Worm (Caenorhabditis elegans) whole organism, L1 larva: ENCODE data around the gene mboa-6.

ENCODE experiments used
- C16A3.4 ChIP-seq: fragments of 150-350 bp; optimal IDR thresholded peaks from 2 replicates; lab custom pipeline; 2014; ENCODE audit warnings: missing biosample characterization, missing genetic modification characterization
- F16B12.6 ChIP-seq: fragments of 150-350 bp; optimal IDR thresholded peaks from 2 replicates; lab custom pipeline; 2014; ENCODE audit warnings: missing biosample characterization, missing genetic modification characterization
- alr-1 ChIP-seq: fragments of 200-800 bp; sonication (Bioruptor generic); optimal IDR thresholded peaks from 2 replicates; lab custom pipeline; 2018; ENCODE audit warnings: borderline replicate concordance, mild to moderate bottlenecking, missing genetic modification characterization, missing compliant biosample characterization
- aly-2 ChIP-seq: fragments of 150-350 bp; optimal IDR thresholded peaks from 2 replicates; lab custom pipeline; 2014; ENCODE audit warnings: missing biosample characterization, missing genetic modification characterization
- ceh-63 ChIP-seq: fragments of 200-800 bp; sonication (Bioruptor generic); optimal IDR thresholded peaks from 2 replicates; lab custom pipeline; 2018; ENCODE audit warnings: mild to moderate bottlenecking, missing genetic modification characterization, missing compliant biosample characterization
- ceh-8 ChIP-seq: fragments of 200-800 bp; sonication (Bioruptor generic); optimal IDR thresholded peaks from 2 replicates; lab custom pipeline; 2018; ENCODE audit warnings: mild to moderate bottlenecking, missing genetic modification characterization, moderate library complexity, missing compliant biosample characterization
- ceh-82 ChIP-seq, 3 experiments: fragments of 150-350 bp in 1 of 3; sonication (generic microtip) in 2 of 3; optimal IDR thresholded peaks; 2 replicates each; lab custom pipeline; 2014 to 2017; ENCODE audit warnings: missing biosample characterization in 3 of 3, missing genetic modification characterization in 3 of 3
- dsc-1 ChIP-seq: sonication (generic microtip); optimal IDR thresholded peaks from 2 replicates; lab custom pipeline; 2016; ENCODE audit warnings: mild to moderate bottlenecking, missing genetic modification characterization, missing compliant biosample characterization
- efl-1 ChIP-seq, 4 experiments: fragments of 150-350 bp; optimal IDR thresholded peaks in 3 of 4; peaks in 1 of 4; 1 replicate in 1 of 4; 2 replicates in 3 of 4; lab custom pipeline; 2014; ENCODE audit warnings: missing biosample characterization in 2 of 4, missing genetic modification characterization in 2 of 4, missing genetic modification reagents in 2 of 4
- efl-3 ChIP-seq: fragments of 200-800 bp; sonication (Bioruptor generic); optimal IDR thresholded peaks from 2 replicates; lab custom pipeline; 2018; ENCODE audit warnings: mild to moderate bottlenecking, missing genetic modification characterization, missing compliant biosample characterization
- egl-27 ChIP-seq, 2 experiments: fragments of 150-350 bp in 1 of 2; sonication (generic microtip); optimal IDR thresholded peaks; 3 replicates each; lab custom pipeline; 2017 to 2018; ENCODE audit warnings: missing biosample characterization in 2 of 2, missing genetic modification characterization in 2 of 2, missing genetic modification reagents in 2 of 2
- ets-5 ChIP-seq: fragments of 200-800 bp; sonication (Bioruptor generic); IDR thresholded peaks from 2 replicates; pipeline ENCODE4 v1.3.6; 2022; ENCODE audit warnings: missing genetic modification characterization, missing compliant biosample characterization
- fkh-10 ChIP-seq: sonication (generic microtip); optimal IDR thresholded peaks from 2 replicates; lab custom pipeline; 2017; ENCODE audit warnings: missing biosample characterization, missing genetic modification reagents, missing genetic modification characterization
- fkh-4 ChIP-seq: sonication (generic microtip); optimal IDR thresholded peaks from 2 replicates; lab custom pipeline; 2016; ENCODE audit warnings: missing compliant biosample characterization, missing genetic modification characterization, borderline replicate concordance
- fkh-8 ChIP-seq: sonication (generic microtip); optimal IDR thresholded peaks from 2 replicates; lab custom pipeline; 2016; ENCODE audit warnings: mild to moderate bottlenecking, missing genetic modification characterization, missing compliant biosample characterization
- fos-1 ChIP-seq: fragments of 150-350 bp; optimal IDR thresholded peaks from 2 replicates; lab custom pipeline; 2014; ENCODE audit warnings: missing biosample characterization, missing genetic modification characterization
- hlh-4 ChIP-seq: sonication (generic microtip); optimal IDR thresholded peaks from 2 replicates; lab custom pipeline; 2016; ENCODE audit warnings: mild to moderate bottlenecking, missing genetic modification characterization, missing compliant biosample characterization
- jun-1 ChIP-seq: fragments of 150-350 bp; optimal IDR thresholded peaks from 2 replicates; lab custom pipeline; 2014; ENCODE audit warnings: missing biosample characterization, missing genetic modification reagents, missing genetic modification characterization
- lin-14 ChIP-seq: fragments of 200-800 bp; sonication (Bioruptor generic); optimal IDR thresholded peaks from 2 replicates; lab custom pipeline; 2018; ENCODE audit warnings: mild to moderate bottlenecking, missing genetic modification characterization, moderate library complexity, missing compliant biosample characterization
- lin-35 ChIP-seq, 2 experiments: fragments of 150-350 bp; optimal IDR thresholded peaks; 2 replicates each; lab custom pipeline; 2014; ENCODE audit warnings: missing biosample characterization in 2 of 2, missing genetic modification characterization in 2 of 2, missing genetic modification reagents in 2 of 2
- lin-39 ChIP-seq: fragments of 150-350 bp; optimal IDR thresholded peaks from 2 replicates; lab custom pipeline; 2014; ENCODE audit warnings: missing biosample characterization, missing genetic modification reagents, missing genetic modification characterization
- lir-3 ChIP-seq: sonication (generic microtip); optimal IDR thresholded peaks from 2 replicates; lab custom pipeline; 2016; ENCODE audit warnings: mild to moderate bottlenecking, missing genetic modification characterization, moderate library complexity, missing compliant biosample characterization; ENCODE audit not compliant: poor library complexity
- mab-9 ChIP-seq: fragments of 200-800 bp; sonication (Bioruptor generic); IDR thresholded peaks from 2 replicates; pipeline ENCODE4 v1.3.6; 2022; ENCODE audit warnings: missing genetic modification reagents, missing genetic modification characterization, missing compliant biosample characterization
- mdl-1 ChIP-seq, 2 experiments: fragments of 150-350 bp; optimal IDR thresholded peaks; 2 replicates each; lab custom pipeline; 2014 to 2017; ENCODE audit warnings: missing biosample characterization in 2 of 2, missing genetic modification characterization in 2 of 2, inconsistent platforms in 1 of 2
- mef-2 ChIP-seq: fragments of 150-350 bp; optimal IDR thresholded peaks from 2 replicates; lab custom pipeline; 2014; ENCODE audit warnings: missing biosample characterization, missing genetic modification characterization
- nhr-12 ChIP-seq: sonication (generic microtip); optimal IDR thresholded peaks from 2 replicates; lab custom pipeline; 2017; ENCODE audit warnings: missing biosample characterization, missing genetic modification characterization
- nhr-19 ChIP-seq: fragments of 200-800 bp; sonication (Bioruptor generic); conservative IDR thresholded peaks from 2 replicates; pipeline ENCODE4 v1.3.6; 2022; ENCODE audit warnings: missing genetic modification characterization, missing compliant biosample characterization
- nhr-237 ChIP-seq: fragments of 150-350 bp; optimal IDR thresholded peaks from 2 replicates; lab custom pipeline; 2014; ENCODE audit warnings: missing biosample characterization, missing genetic modification characterization
- nhr-28 ChIP-seq: fragments of 150-350 bp; optimal IDR thresholded peaks from 2 replicates; lab custom pipeline; 2014; ENCODE audit warnings: missing biosample characterization, missing genetic modification characterization
- nhr-71 ChIP-seq: sonication (generic microtip); optimal IDR thresholded peaks from 2 replicates; lab custom pipeline; 2016; ENCODE audit warnings: mild to moderate bottlenecking, missing genetic modification characterization, moderate library complexity, missing compliant biosample characterization
- nhr-76 ChIP-seq: sonication (generic microtip); optimal IDR thresholded peaks from 2 replicates; lab custom pipeline; 2017; ENCODE audit warnings: missing biosample characterization, missing genetic modification characterization
- nhr-77 ChIP-seq: fragments of 150-350 bp; optimal IDR thresholded peaks from 2 replicates; lab custom pipeline; 2014; ENCODE audit warnings: missing biosample characterization, missing genetic modification characterization
- nhr-85 ChIP-seq: sonication (generic microtip); peaks from one replicate; lab custom pipeline; 2016; ENCODE audit warnings: missing genetic modification characterization, inconsistent platforms, missing compliant biosample characterization
- pax-3 ChIP-seq: fragments of 200-800 bp; sonication (Bioruptor generic); optimal IDR thresholded peaks from 2 replicates; lab custom pipeline; 2018; ENCODE audit warnings: mild to moderate bottlenecking, missing genetic modification characterization, moderate library complexity, missing compliant biosample characterization
- rnt-1 ChIP-seq: sonication (generic microtip); optimal IDR thresholded peaks from 2 replicates; lab custom pipeline; 2016; ENCODE audit warnings: mild to moderate bottlenecking, missing genetic modification characterization, moderate library complexity, missing compliant biosample characterization
- skn-1 ChIP-seq: fragments of 150-350 bp; optimal IDR thresholded peaks from 2 replicates; lab custom pipeline; 2014; ENCODE audit warnings: missing biosample characterization, missing genetic modification characterization
- snu-23 ChIP-seq: sonication (generic microtip); optimal IDR thresholded peaks from 2 replicates; lab custom pipeline; 2016; ENCODE audit warnings: missing genetic modification characterization, missing compliant biosample characterization
- sox-4 ChIP-seq: sonication (generic microtip); optimal IDR thresholded peaks from 2 replicates; lab custom pipeline; 2016; ENCODE audit warnings: missing genetic modification characterization, missing compliant biosample characterization
- sptf-1 ChIP-seq: fragments of 150-350 bp; optimal IDR thresholded peaks from 2 replicates; lab custom pipeline; 2014; ENCODE audit warnings: missing biosample characterization, missing genetic modification characterization
- sup-37 ChIP-seq: fragments of 200-800 bp; sonication (Bioruptor generic); optimal IDR thresholded peaks from 2 replicates; lab custom pipeline; 2018; ENCODE audit warnings: mild to moderate bottlenecking, missing genetic modification characterization, missing compliant biosample characterization
- tbx-2 ChIP-seq: sonication (generic microtip); optimal IDR thresholded peaks from 2 replicates; lab custom pipeline; 2016; ENCODE audit warnings: missing genetic modification characterization, missing compliant biosample characterization
- tlp-1 ChIP-seq: fragments of 150-350 bp; optimal IDR thresholded peaks from 2 replicates; lab custom pipeline; 2014; ENCODE audit warnings: missing biosample characterization, missing genetic modification characterization
- unc-30 ChIP-seq: sonication (generic microtip); optimal IDR thresholded peaks from 2 replicates; lab custom pipeline; 2017; ENCODE audit warnings: missing biosample characterization, missing genetic modification characterization
- unc-62 ChIP-seq: fragments of 150-350 bp; optimal IDR thresholded peaks from 2 replicates; lab custom pipeline; 2014; ENCODE audit warnings: missing biosample characterization, missing genetic modification reagents, missing genetic modification characterization
- unc-98 ChIP-seq: fragments of 200-800 bp; sonication (Bioruptor generic); IDR thresholded peaks from 2 replicates; pipeline ENCODE4 v1.3.6; 2022; ENCODE audit warnings: missing genetic modification characterization, missing compliant biosample characterization
- zag-1 ChIP-seq: fragments of 150-350 bp; optimal IDR thresholded peaks from 2 replicates; lab custom pipeline; 2014; ENCODE audit warnings: missing biosample characterization, missing genetic modification characterization
- ztf-11 ChIP-seq, 2 experiments: sonication (generic microtip); optimal IDR thresholded peaks; 2 replicates each; lab custom pipeline; 2016 to 2017; ENCODE audit warnings: missing genetic modification characterization in 2 of 2, missing biosample characterization in 1 of 2, missing compliant biosample characterization in 1 of 2

Gene mboa-6

ce11 chrIII:1925048-1925537, 36.7 kb downstream of the mboa-6 start (continued):
- TF ChIP-seq sox-4 (tag; lab: Kevin White, UChicago) (peak; percentile 94), F16B12.6 (tag; lab: Kevin White, UChicago) (peak; percentile 8), ceh-8 (peak; percentile 66), efl-1 (optimal IDR thresholded peaks at IDR 0.05; lab: Kevin White, UChicago) (peak; percentile 86 to 93), efl-1 (GFP tag; optimal IDR thresholded peaks at IDR 0.05 in 1 of 2; lab: Kevin White, UChicago) (peak; percentile 34 to 97), hlh-4 (tag; lab: Kevin White, UChicago) (peak; percentile 1), nhr-76 (tag; lab: Kevin White, UChicago) (no peak), nhr-237 (tag; lab: Kevin White, UChicago) (peak; percentile 79), ets-5 (GFP tag; lab: Robert Waterston, UW) (no peak), lin-14 (GFP tag; lab: Kevin White, UChicago) (peak; percentile 100), egl-27 (tag; optimal IDR thresholded peaks at IDR 0.05; lab: Kevin White, UChicago) (peak; percentile 95 to 99), alr-1 (tag; lab: Kevin White, UChicago) (no peak), nhr-71 (tag; lab: Kevin White, UChicago) (peak; percentile 100), zag-1 (tag; lab: Kevin White, UChicago) (peak; percentile 84), rnt-1 (tag; lab: Kevin White, UChicago) (peak; percentile 94), mef-2 (tag; lab: Kevin White, UChicago) (peak; percentile 93), nhr-19 (peak; percentile 98), jun-1 (tag; lab: Kevin White, UChicago) (peak; percentile 97), efl-3 (GFP tag; lab: Kevin White, UChicago) (peak; percentile 86), fkh-8 (tag; lab: Kevin White, UChicago) (peak; percentile 96), unc-98 (peak; percentile 22; the same call in 1 of the 2 replicates), sup-37 (GFP tag; lab: Kevin White, UChicago) (peak; percentile 85), nhr-85 (tag; lab: Kevin White, UChicago) (peak; percentile 100), ztf-11 (tag; optimal IDR thresholded peaks at IDR 0.05; lab: Kevin White, UChicago) (peak in 1 of 2 experiments; percentile 89), fkh-4 (tag; lab: Kevin White, UChicago) (peak; percentile 70), unc-62 (GFP tag; lab: Kevin White, UChicago) (peak; percentile 81), nhr-12 (peak; percentile 6), ceh-82 (tag; optimal IDR thresholded peaks at IDR 0.05; lab: Kevin White, UChicago) (peak; percentile 87 to 91 (median 91)), nhr-28 (tag; lab: Kevin White, UChicago) (peak; percentile 61), fos-1 (tag; lab: Kevin White, UChicago) (peak; percentile 92), mdl-1 (tag; optimal IDR thresholded peaks at IDR 0.05; lab: Kevin White, UChicago) (peak; percentile 75 to 96), skn-1 (tag; lab: Kevin White, UChicago) (peak; percentile 86), mab-9 (GFP tag; lab: Robert Waterston, UW) (peak; percentile 88), lir-3 (tag; lab: Kevin White, UChicago) (peak; percentile 88), tlp-1 (tag; lab: Kevin White, UChicago) (no peak), nhr-77 (tag; lab: Kevin White, UChicago) (peak; percentile 92), tbx-2 (tag; lab: Kevin White, UChicago) (peak; percentile 99), lin-35 (GFP tag; optimal IDR thresholded peaks at IDR 0.05; lab: Kevin White, UChicago) (peak; percentile 68 to 87)

ce11 chrIII:1923419-1924318, 38.1 kb downstream of the mboa-6 start:
- peak; percentile 93 for TF ChIP-seq snu-23 (GFP tag; lab: Kevin White, UChicago)
- peak; percentile 57 for TF ChIP-seq efl-3 (GFP tag; lab: Kevin White, UChicago)
- TF ChIP-seq dsc-1 (tag; lab: Kevin White, UChicago), result peak; percentile 96
- TF ChIP-seq mab-9 (GFP tag; lab: Robert Waterston, UW), result peak; percentile 83
- TF ChIP-seq efl-1 (optimal IDR thresholded peaks at IDR 0.05; lab: Kevin White, UChicago), result peak; percentile 74 to 84
- TF ChIP-seq efl-1 (GFP tag; optimal IDR thresholded peaks at IDR 0.05 in 1 of 2; lab: Kevin White, UChicago), result peak; percentile 48 to 95
- peak; percentile 30 for TF ChIP-seq fkh-4 (tag; lab: Kevin White, UChicago)
- no peak for TF ChIP-seq ceh-63
- TF ChIP-seq fos-1 (tag; lab: Kevin White, UChicago), result peak; percentile 86
- peak; percentile 49 to 82 for TF ChIP-seq lin-35 (GFP tag; optimal IDR thresholded peaks at IDR 0.05; lab: Kevin White, UChicago)
- TF ChIP-seq sptf-1 (tag; lab: Kevin White, UChicago), result no peak
- TF ChIP-seq lin-39, result peak; percentile 90
- TF ChIP-seq aly-2, result peak; percentile 33
- TF ChIP-seq sox-4 (tag; lab: Kevin White, UChicago), result peak; percentile 84
- TF ChIP-seq C16A3.4 (tag; lab: Kevin White, UChicago), result peak; percentile 74
- TF ChIP-seq pax-3 (tag; lab: Kevin White, UChicago), result peak; percentile 90
- TF ChIP-seq fkh-10, result peak; percentile 92
- TF ChIP-seq unc-30 (tag; lab: Kevin White, UChicago), result no peak
